Worm (Caenorhabditis elegans) whole organism, L3 larva: ENCODE results near the gene ZC239.4.
"Not testable (repeated sequence)": the region's sequence is repeated elsewhere in the genome, so short reads cannot be mapped to it uniquely, and the experiment has no call there.

ENCODE experiments used
- R02D3.7 ChIP-seq: fragments of 150-350 bp; optimal IDR thresholded peaks from 2 replicates; lab custom pipeline; 2014; ENCODE audit warnings: missing biosample characterization, missing genetic modification characterization
- aly-2 ChIP-seq: fragments of 150-350 bp; optimal IDR thresholded peaks from 2 replicates; lab custom pipeline; 2014; ENCODE audit warnings: missing biosample characterization, missing genetic modification characterization
- ceh-82 ChIP-seq: fragments of 150-350 bp; optimal IDR thresholded peaks from 2 replicates; lab custom pipeline; 2014; ENCODE audit warnings: missing biosample characterization, missing genetic modification characterization
- ceh-9 ChIP-seq: sonication (generic microtip); optimal IDR thresholded peaks from 2 replicates; lab custom pipeline; 2018; ENCODE audit warnings: missing biosample characterization, missing genetic modification characterization
- daf-12 ChIP-seq: fragments of 150-350 bp; optimal IDR thresholded peaks from 2 replicates; lab custom pipeline; 2014; ENCODE audit warnings: missing biosample characterization, missing genetic modification reagents, missing genetic modification characterization
- elt-3 ChIP-seq, 3 experiments: fragments of 150-350 bp in 1 of 3; sonication (generic microtip) in 2 of 3; optimal IDR thresholded peaks; 2 replicates in 2 of 3; 4 replicates in 1 of 3; lab custom pipeline; 2014 to 2017; ENCODE audit warnings: missing biosample characterization in 3 of 3, missing genetic modification characterization in 3 of 3
- fkh-2 ChIP-seq: fragments of 150-350 bp; optimal IDR thresholded peaks from 2 replicates; lab custom pipeline; 2014; ENCODE audit warnings: missing biosample characterization, missing genetic modification reagents, missing genetic modification characterization
- nhr-11 ChIP-seq: fragments of 150-350 bp; optimal IDR thresholded peaks from 2 replicates; lab custom pipeline; 2014; ENCODE audit warnings: missing biosample characterization, missing genetic modification characterization
- nhr-76 ChIP-seq: fragments of 150-350 bp; sonication (generic microtip); optimal IDR thresholded peaks from 5 replicates; lab custom pipeline; 2014; ENCODE audit warnings: missing biosample characterization, missing genetic modification characterization
- pha-4 ChIP-seq: fragments of 150-350 bp; optimal IDR thresholded peaks from 2 replicates; lab custom pipeline; 2014; ENCODE audit warnings: missing biosample characterization, missing genetic modification reagents, missing genetic modification characterization
- sea-2 ChIP-seq: fragments of 150-350 bp; sonication (generic microtip); optimal IDR thresholded peaks from 4 replicates; lab custom pipeline; 2014; ENCODE audit warnings: missing biosample characterization, missing genetic modification reagents, missing genetic modification characterization
- snpc-4 ChIP-seq: fragments of 150-350 bp; optimal IDR thresholded peaks from 2 replicates; lab custom pipeline; 2014; ENCODE audit warnings: missing biosample characterization, missing genetic modification characterization
- zag-1 ChIP-seq: fragments of 150-350 bp; optimal IDR thresholded peaks from 2 replicates; lab custom pipeline; 2014; ENCODE audit warnings: missing biosample characterization, missing genetic modification characterization
- ztf-11 ChIP-seq: fragments of 150-350 bp; optimal IDR thresholded peaks from 2 replicates; lab custom pipeline; 2014; ENCODE audit warnings: missing biosample characterization, missing genetic modification characterization

DNA sequence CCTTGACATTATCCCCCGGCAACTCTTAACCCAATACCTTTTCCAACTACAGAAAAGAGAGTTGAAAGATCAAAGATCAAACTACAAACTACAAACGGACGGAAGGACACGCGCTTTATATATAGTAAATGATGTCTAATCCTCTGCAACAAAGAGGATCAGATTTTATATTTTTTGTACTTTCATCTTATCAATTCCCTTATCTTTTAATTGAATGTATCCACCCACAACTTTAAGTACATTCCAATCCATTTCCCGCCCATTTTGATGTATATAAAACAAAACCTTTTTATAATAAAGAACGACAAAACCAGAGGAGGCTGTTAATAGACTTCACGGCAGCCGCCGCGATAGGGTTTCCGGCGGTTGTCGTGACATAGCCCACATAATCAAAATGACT, 36.3 kb upstream of the ZC239.4 start, which contains the start of gene sri-40:
- not testable (repeated sequence) for TF ChIP-seq sea-2 (GFP tag; lab: Kevin White, UChicago); daf-12; snpc-4 (tag; lab: Kevin White, UChicago); zag-1 (tag; lab: Kevin White, UChicago); elt-3 (tag; optimal IDR thresholded peaks at IDR 0.05; lab: Kevin White, UChicago); ceh-82 (tag; lab: Kevin White, UChicago); ceh-9; ztf-11 (tag; lab: Kevin White, UChicago); R02D3.7 (tag; lab: Kevin White, UChicago); aly-2 (tag; lab: Kevin White, UChicago); fkh-2 (tag; lab: Kevin White, UChicago); pha-4 (tag; lab: Kevin White, UChicago); nhr-11; nhr-76 (tag; lab: Kevin White, UChicago)
